Worm (Caenorhabditis elegans): ENCODE results near the gene ZK546.5.

DNA sequence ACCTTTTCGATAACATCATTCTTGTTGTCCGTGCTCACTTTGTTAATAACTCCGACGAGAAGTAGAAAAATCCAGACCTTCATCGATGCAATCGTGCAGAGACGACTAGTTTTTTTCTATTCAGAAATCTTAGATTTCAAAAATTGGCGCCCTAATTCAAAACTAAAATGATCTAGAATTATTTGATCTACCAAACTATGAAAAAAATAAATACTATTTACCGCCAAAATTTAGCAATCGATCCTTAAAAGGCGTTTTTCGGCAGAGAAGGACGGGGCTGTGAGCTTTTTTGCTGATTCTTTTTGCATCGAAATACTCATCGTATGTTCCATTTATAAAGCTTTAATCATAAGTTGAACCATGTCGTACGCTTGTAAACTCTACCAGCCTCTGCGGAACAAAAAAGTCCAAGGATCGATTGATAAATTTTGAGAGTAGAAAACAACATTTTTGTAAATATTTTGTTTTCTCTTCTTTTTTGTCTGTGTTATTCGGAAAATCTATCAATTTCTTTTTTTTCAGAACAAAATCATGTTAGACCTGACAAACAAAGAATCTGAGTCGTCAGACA, 13.8 kb downstream of the ZK546.5 start, which contains the start of the genes try-1 and zyg-12:
- TF ChIP-seq lsy-2 (tag; optimal IDR thresholded peaks at IDR 0.05) (no peak), nhr-2 (tag; optimal IDR thresholded peaks at IDR 0.05) (no peak), nhr-28 (tag; optimal IDR thresholded peaks at IDR 0.05) (no peak), elt-1 (tag; optimal IDR thresholded peaks at IDR 0.05; ENCODE audit: borderline replicate concordance, insufficient read depth) (no peak), unc-62 (GFP tag; optimal IDR thresholded peaks at IDR 0.05) (no peak), ztf-11 (tag; optimal IDR thresholded peaks at IDR 0.05) (no peak), snpc-4 (tag; optimal IDR thresholded peaks at IDR 0.05) (no peak)

Measured in whole organism, mixed stage, embryonic.